Fruit fly (Drosophila melanogaster) whole organism, prepupa: Measurements from ENCODE around the gene CG17493.

ENCODE experiments used
- CG10631 ChIP-seq: fragments of 200-800 bp; sonication (Bioruptor generic); optimal IDR thresholded peaks from 2 replicates; lab custom pipeline; 2016; ENCODE audit warnings: missing biosample characterization, missing genetic modification characterization
- CG10669 ChIP-seq: fragments of 200-800 bp; sonication (Bioruptor generic); optimal IDR thresholded peaks from 3 replicates; lab custom pipeline; 2018; ENCODE audit warnings: missing biosample characterization, mild to moderate bottlenecking, missing genetic modification characterization, moderate library complexity
- CG1621 ChIP-seq: fragments of 200-800 bp; sonication (Bioruptor generic); optimal IDR thresholded peaks from 3 replicates; lab custom pipeline; 2018; ENCODE audit warnings: missing biosample characterization, mild to moderate bottlenecking, missing genetic modification characterization
- CG3032 ChIP-seq: fragments of 200-800 bp; optimal IDR thresholded peaks from 2 replicates; lab custom pipeline; 2019; ENCODE audit warnings: missing biosample characterization, mild to moderate bottlenecking, missing genetic modification characterization, moderate library complexity
- CG31627 ChIP-seq: fragments of 200-800 bp; sonication (Bioruptor generic); optimal IDR thresholded peaks from 3 replicates; lab custom pipeline; 2016; ENCODE audit warnings: missing biosample characterization, missing genetic modification characterization
- CG3919 ChIP-seq: fragments of 200-800 bp; sonication (Bioruptor generic); optimal IDR thresholded peaks from 3 replicates; lab custom pipeline; 2016; ENCODE audit warnings: missing biosample characterization, missing genetic modification characterization
- CG4318 ChIP-seq: fragments of 200-800 bp; sonication (Bioruptor generic); optimal IDR thresholded peaks from 3 replicates; lab custom pipeline; 2017; ENCODE audit warnings: missing biosample characterization, mild to moderate bottlenecking, missing genetic modification characterization
- CG6163 ChIP-seq: fragments of 200-800 bp; sonication (Bioruptor generic); IDR thresholded peaks from 3 replicates; pipeline ENCODE4 v1.3.6; 2022; ENCODE audit warnings: missing biosample characterization, missing genetic modification characterization
- CG6854 ChIP-seq: fragments of 200-800 bp; sonication (Bioruptor generic); optimal IDR thresholded peaks from 2 replicates; lab custom pipeline; 2017; ENCODE audit warnings: missing biosample characterization, mild to moderate bottlenecking, missing genetic modification characterization
- CG7368 ChIP-seq: fragments of 200-800 bp; sonication (Bioruptor generic); optimal IDR thresholded peaks from 3 replicates; lab custom pipeline; 2016; ENCODE audit warnings: missing biosample characterization, missing genetic modification characterization
- CG8319 ChIP-seq: fragments of 200-800 bp; sonication (Bioruptor generic); optimal IDR thresholded peaks from 3 replicates; lab custom pipeline; 2016; ENCODE audit warnings: missing biosample characterization, missing genetic modification characterization
- CG9139 ChIP-seq: fragments of 200-800 bp; sonication (Bioruptor generic); optimal IDR thresholded peaks from 3 replicates; lab custom pipeline; 2017; ENCODE audit warnings: missing biosample characterization, mild to moderate bottlenecking, missing genetic modification characterization
- Eip78C ChIP-seq: fragments of 200-800 bp; sonication (Bioruptor generic); peaks from one replicate; lab custom pipeline; 2016; ENCODE audit warnings: missing biosample characterization, missing genetic modification characterization
- Eip93F ChIP-seq: fragments of 200-800 bp; sonication (Bioruptor generic); optimal IDR thresholded peaks from 2 replicates; lab custom pipeline; 2016; ENCODE audit warnings: missing biosample characterization, mild to moderate bottlenecking, missing genetic modification characterization
- Ets21C ChIP-seq: fragments of 200-800 bp; sonication (Bioruptor generic); optimal IDR thresholded peaks from 3 replicates; lab custom pipeline; 2016; ENCODE audit warnings: missing biosample characterization, missing genetic modification characterization
- Gug ChIP-seq: fragments of 200-800 bp; sonication (Bioruptor generic); IDR thresholded peaks from 2 replicates; pipeline ENCODE4 v1.3.6; 2022; ENCODE audit warnings: missing biosample characterization, missing genetic modification characterization
- Hr38 ChIP-seq: sonication (Bioruptor generic); optimal IDR thresholded peaks from 2 replicates; lab custom pipeline; 2016; ENCODE audit warnings: missing biosample characterization, missing genetic modification characterization
- Hr39 ChIP-seq: fragments of 200-800 bp; sonication (Bioruptor generic); optimal IDR thresholded peaks from 2 replicates; lab custom pipeline; 2016; ENCODE audit warnings: missing biosample characterization, missing genetic modification characterization
- Met ChIP-seq: fragments of 200-800 bp; sonication (Bioruptor generic); optimal IDR thresholded peaks from 3 replicates; lab custom pipeline; 2016; ENCODE audit warnings: missing biosample characterization, missing genetic modification characterization
- OdsH ChIP-seq: fragments of 200-800 bp; sonication (Bioruptor generic); optimal IDR thresholded peaks from 3 replicates; lab custom pipeline; 2016; ENCODE audit warnings: missing biosample characterization, missing genetic modification characterization
- Smox ChIP-seq: fragments of 200-800 bp; sonication (Bioruptor generic); optimal IDR thresholded peaks from 3 replicates; lab custom pipeline; 2016; ENCODE audit warnings: missing biosample characterization, missing genetic modification characterization
- Sox102F ChIP-seq: fragments of 200-800 bp; sonication (Bioruptor generic); optimal IDR thresholded peaks from 2 replicates; lab custom pipeline; 2016; ENCODE audit warnings: missing biosample characterization, mild to moderate bottlenecking, missing genetic modification characterization
- Sox15 ChIP-seq: fragments of 200-800 bp; sonication (Bioruptor generic); optimal IDR thresholded peaks from 3 replicates; lab custom pipeline; 2016; ENCODE audit warnings: missing biosample characterization, missing genetic modification characterization
- achi ChIP-seq: fragments of 200-800 bp; sonication (Bioruptor generic); optimal IDR thresholded peaks from 3 replicates; lab custom pipeline; 2016; ENCODE audit warnings: missing biosample characterization, missing genetic modification characterization
- acj6 ChIP-seq: fragments of 200-800 bp; sonication (Bioruptor generic); optimal IDR thresholded peaks from 3 replicates; lab custom pipeline; 2016; ENCODE audit warnings: missing biosample characterization, missing genetic modification characterization
- dsx ChIP-seq: fragments of 200-800 bp; optimal IDR thresholded peaks from 3 replicates; lab custom pipeline; 2019; ENCODE audit warnings: missing biosample characterization, mild to moderate bottlenecking, missing genetic modification characterization, moderate library complexity; ENCODE audit not compliant: poor library complexity, severe bottlenecking
- esn ChIP-seq: fragments of 200-800 bp; sonication (Bioruptor generic); optimal IDR thresholded peaks from 2 replicates; lab custom pipeline; 2016; ENCODE audit warnings: missing biosample characterization, mild to moderate bottlenecking, missing genetic modification characterization, moderate library complexity
- fd59A ChIP-seq: fragments of 200-800 bp; sonication (Bioruptor generic); optimal IDR thresholded peaks from 2 replicates; lab custom pipeline; 2017; ENCODE audit warnings: missing biosample characterization, mild to moderate bottlenecking, missing genetic modification characterization, missing genetic modification reagents
- fkh ChIP-seq: fragments of 200-800 bp; sonication (Bioruptor generic); optimal IDR thresholded peaks from 3 replicates; lab custom pipeline; 2017; ENCODE audit warnings: missing biosample characterization, mild to moderate bottlenecking, missing genetic modification characterization, moderate library complexity
- lz ChIP-seq: fragments of 200-800 bp; sonication (Bioruptor generic); optimal IDR thresholded peaks from 3 replicates; lab custom pipeline; 2016; ENCODE audit warnings: missing biosample characterization, missing genetic modification characterization
- salr ChIP-seq, 2 experiments: fragments of 200-800 bp; sonication (Bioruptor generic); optimal IDR thresholded peaks; 3 replicates each; lab custom pipeline; 2016 to 2018; ENCODE audit warnings: missing biosample characterization in 2 of 2, missing genetic modification characterization in 2 of 2, mild to moderate bottlenecking in 1 of 2
- ss ChIP-seq, 2 experiments: fragments of 200-800 bp; sonication (Bioruptor generic); optimal IDR thresholded peaks; 2 replicates in 1 of 2; 3 replicates in 1 of 2; lab custom pipeline; 2017 to 2018; ENCODE audit warnings: mild to moderate bottlenecking in 2 of 2, missing biosample characterization in 2 of 2, missing genetic modification characterization in 2 of 2, moderate library complexity in 1 of 2
- svp ChIP-seq: fragments of 200-800 bp; sonication (Bioruptor generic); peaks from one replicate; lab custom pipeline; 2016; ENCODE audit warnings: missing biosample characterization, missing genetic modification characterization
- topi ChIP-seq: fragments of 200-800 bp; sonication (Bioruptor generic); optimal IDR thresholded peaks from 3 replicates; lab custom pipeline; 2016; ENCODE audit warnings: missing biosample characterization, missing genetic modification characterization
- vri ChIP-seq: fragments of 200-800 bp; sonication (Bioruptor generic); optimal IDR thresholded peaks from 3 replicates; lab custom pipeline; 2016; ENCODE audit warnings: missing biosample characterization, mild to moderate bottlenecking, missing genetic modification characterization

Gene CG17493

dm6 chr2L:22536488-22537041 lies 13.3 kb upstream of the CG17493 start, which contains the start of gene RpL5 (continued):
- TF ChIP-seq CG31627 (GFP tag; lab: Kevin White, UChicago), result peak; percentile 35
- no peak for TF ChIP-seq CG6163
- TF ChIP-seq CG9139 (GFP tag; lab: Kevin White, UChicago), result peak; percentile 26
- TF ChIP-seq Ets21C (GFP tag; lab: Kevin White, UChicago), result peak; percentile 10
- no peak for TF ChIP-seq fd59A (GFP tag; lab: Kevin White, UChicago)
- TF ChIP-seq dsx (GFP tag; lab: Kevin White, UChicago), result no peak
- no peak for TF ChIP-seq Smox (GFP tag; lab: Kevin White, UChicago)
- TF ChIP-seq OdsH, result peak; percentile 15
- peak in 1 of 2 experiments; percentile 56 for TF ChIP-seq salr (GFP tag; optimal IDR thresholded peaks at IDR 0.05; lab: Kevin White, UChicago)
- TF ChIP-seq, all 60 proteins: peak for 19

dm6 chr2L:22537368-22537767 lies 12.5 kb upstream of the CG17493 start, which contains the start of gene CG17490:
Gene CG17490, plus strand, starts transcription at chr2L:22537668.
- no peak for TF ChIP-seq CG6163
- no peak for TF ChIP-seq Eip93F (GFP tag; lab: Kevin White, UChicago)
- TF ChIP-seq CG1621 (tag; lab: Kevin White, UChicago), result no peak
- no peak for TF ChIP-seq CG10631 (GFP tag; lab: Kevin White, UChicago)
- TF ChIP-seq topi (GFP tag; lab: Kevin White, UChicago), result no peak
- no peak for TF ChIP-seq esn
- TF ChIP-seq Hr38 (GFP tag; lab: Kevin White, UChicago), result no peak
- TF ChIP-seq fd59A (GFP tag; lab: Kevin White, UChicago), result no peak
- TF ChIP-seq achi (GFP tag; lab: Kevin White, UChicago), result no peak
- no peak for TF ChIP-seq Met (GFP tag; lab: Kevin White, UChicago)
- no peak for TF ChIP-seq CG6854
- no peak for TF ChIP-seq lz

DNA sequence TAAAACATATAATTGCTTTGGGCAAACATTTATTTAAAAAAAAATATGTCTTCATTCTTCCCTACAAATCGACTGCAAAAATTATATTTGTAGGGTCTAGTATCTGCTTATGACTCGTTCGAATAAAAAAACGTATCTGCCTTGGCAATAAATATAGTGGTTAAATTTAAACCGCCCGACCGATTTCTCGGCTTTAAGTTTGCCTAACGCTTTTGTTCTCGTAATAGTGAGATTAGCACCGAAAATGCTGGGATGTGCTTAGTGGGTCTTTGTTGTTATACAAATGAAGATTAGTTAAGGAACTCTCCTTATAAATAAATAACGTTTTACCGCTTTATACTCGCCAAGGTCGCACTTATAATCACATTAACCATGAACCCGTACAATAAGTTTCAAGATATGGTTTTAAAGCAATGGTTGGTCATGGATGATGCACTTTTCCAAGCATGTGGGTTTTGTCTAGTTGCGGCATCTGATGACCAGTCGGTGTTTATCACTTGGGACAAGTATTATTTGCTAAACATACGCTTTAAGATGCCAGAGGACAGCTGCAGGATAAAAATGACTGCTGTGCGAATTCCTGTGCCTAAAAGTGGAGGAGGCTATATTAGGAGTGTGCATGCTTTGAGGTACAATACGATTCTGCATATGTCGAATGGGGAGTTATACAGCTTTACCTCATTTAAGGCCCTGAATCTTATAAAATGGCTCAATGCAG lies 11.8 kb upstream of the CG17493 start:
- TF ChIP-seq svp (GFP tag; lab: Kevin White, UChicago) (peak; percentile 61), Hr39 (GFP tag; lab: Kevin White, UChicago) (peak; percentile 41), CG1621 (tag; lab: Kevin White, UChicago) (no peak), ss (GFP tag; optimal IDR thresholded peaks at IDR 0.05; lab: Kevin White, UChicago) (no peak), CG31627 (GFP tag; lab: Kevin White, UChicago) (peak; percentile 10), CG4318 (GFP tag; lab: Kevin White, UChicago) (no peak), CG7368 (GFP tag; lab: Kevin White, UChicago) (no peak), fkh (no peak)

dm6 chr2L:22566218-22566617 lies 16.4 kb downstream of the CG17493 start:
- TF ChIP-seq Eip78C (no peak), CG3919 (GFP tag; lab: Kevin White, UChicago) (no peak), fd59A (GFP tag; lab: Kevin White, UChicago) (no peak), CG31627 (GFP tag; lab: Kevin White, UChicago) (no peak), vri (GFP tag; lab: Kevin White, UChicago) (no peak), Gug (GFP tag; lab: Robert Waterston, UW) (no peak), Sox102F (no peak), CG6854 (no peak), CG3032 (tag; lab: Kevin White, UChicago) (no peak), CG10669 (GFP tag; lab: Kevin White, UChicago) (no peak), acj6 (GFP tag; lab: Kevin White, UChicago) (no peak), CG8319 (GFP tag; lab: Kevin White, UChicago) (no peak), CG7368 (GFP tag; lab: Kevin White, UChicago) (no peak), salr (GFP tag; optimal IDR thresholded peaks at IDR 0.05; lab: Kevin White, UChicago) (no peak), Sox15 (GFP tag; lab: Kevin White, UChicago) (no peak), CG6163 (no peak)
- TF ChIP-seq, all 60 proteins: peak for 0
